Comparison of ENCODE assay signal across 3 fruit fly cellular contexts in genomic region chrX:5553664-5554063, dm6.
A peak's percentile ranks its signal among the peaks of the same experiment; 100 is the strongest.
TF ChIP-seq lines count a peak whose summit lies in the region.

No protein-coding gene starts in this region.

TF ChIP-seq in whole organism, prepupa, 60 proteins besides CTCF, POLR2A, EP300 and RAD21 (continues in another document):
- TF ChIP-seq Met (GFP tag; optimal IDR thresholded peaks at IDR 0.05; lab: Kevin White, UChicago) (peak; percentile 24), esn (GFP tag; optimal IDR thresholded peaks at IDR 0.05; lab: Kevin White, UChicago) (no peak), svp (GFP tag; lab: Kevin White, UChicago) (peak; percentile 57), CG6163 (GFP tag; IDR thresholded peaks at IDR 0.05; lab: Robert Waterston, UW) (peak; percentile 50; the same call in 1 of the 3 replicates), CG6808 (GFP tag; optimal IDR thresholded peaks at IDR 0.05; lab: Kevin White, UChicago) (no peak), cyc (GFP tag; optimal IDR thresholded peaks at IDR 0.05; lab: Kevin White, UChicago) (peak; percentile 45), acj6 (GFP tag; optimal IDR thresholded peaks at IDR 0.05; lab: Kevin White, UChicago) (peak; percentile 10), Hr39 (GFP tag; optimal IDR thresholded peaks at IDR 0.05; lab: Kevin White, UChicago) (peak; percentile 41), Sox15 (GFP tag; optimal IDR thresholded peaks at IDR 0.05; lab: Kevin White, UChicago) (no peak), CG15336 (GFP tag; IDR thresholded peaks at IDR 0.05; lab: Robert Waterston, UW) (no peak), pdm3 (GFP tag; optimal IDR thresholded peaks at IDR 0.05; lab: Kevin White, UChicago) (no peak), fd59A (GFP tag; optimal IDR thresholded peaks at IDR 0.05; lab: Kevin White, UChicago) (no peak), CG7368 (GFP tag; optimal IDR thresholded peaks at IDR 0.05; lab: Kevin White, UChicago) (no peak), Sox102F (GFP tag; optimal IDR thresholded peaks at IDR 0.05; lab: Kevin White, UChicago) (no peak), lz (GFP tag; optimal IDR thresholded peaks at IDR 0.05; lab: Kevin White, UChicago) (peak; percentile 20), CG10669 (GFP tag; optimal IDR thresholded peaks at IDR 0.05; lab: Kevin White, UChicago) (peak; percentile 18), CG11902 (GFP tag; optimal IDR thresholded peaks at IDR 0.05; lab: Kevin White, UChicago) (no peak), topi (GFP tag; optimal IDR thresholded peaks at IDR 0.05; lab: Kevin White, UChicago) (peak; percentile 13), Hr38 (GFP tag; optimal IDR thresholded peaks at IDR 0.05; lab: Kevin White, UChicago) (no peak), Smox (GFP tag; optimal IDR thresholded peaks at IDR 0.05; lab: Kevin White, UChicago) (peak; percentile 32), CG4318 (GFP tag; optimal IDR thresholded peaks at IDR 0.05; lab: Kevin White, UChicago) (no peak), CG34406 (GFP tag; optimal IDR thresholded peaks at IDR 0.05; lab: Kevin White, UChicago) (peak; percentile 8), CG32006 (GFP tag; optimal IDR thresholded peaks at IDR 0.05; lab: Kevin White, UChicago) (no peak), Sox14 (GFP tag; optimal IDR thresholded peaks at IDR 0.05; lab: Kevin White, UChicago) (peak; percentile 8), salr (GFP tag; optimal IDR thresholded peaks at IDR 0.05; lab: Kevin White, UChicago) (no peak), fd85E (GFP tag; optimal IDR thresholded peaks at IDR 0.05; lab: Kevin White, UChicago) (no peak), Eip75B (GFP tag; optimal IDR thresholded peaks at IDR 0.05; lab: Kevin White, UChicago) (no peak), Ets21C (GFP tag; optimal IDR thresholded peaks at IDR 0.05; lab: Kevin White, UChicago) (peak; percentile 5), net (GFP tag; optimal IDR thresholded peaks at IDR 0.05; lab: Kevin White, UChicago) (no peak), CG10631 (GFP tag; optimal IDR thresholded peaks at IDR 0.05; lab: Kevin White, UChicago) (no peak), Blimp-1 (GFP tag; optimal IDR thresholded peaks at IDR 0.05; lab: Kevin White, UChicago) (no peak), CG1621 (tag; optimal IDR thresholded peaks at IDR 0.05; lab: Kevin White, UChicago) (peak; percentile 0)

TF ChIP-seq in whole organism, pupa, 21 proteins besides CTCF, POLR2A, EP300 and RAD21:
- TF ChIP-seq CG17806 (tag; optimal IDR thresholded peaks at IDR 0.05; lab: Kevin White, UChicago), result peak; percentile 30
- TF ChIP-seq CG13204 (GFP tag; optimal IDR thresholded peaks at IDR 0.05; lab: Kevin White, UChicago), result no peak
- peak; percentile 3 for TF ChIP-seq CG9948 (tag; optimal IDR thresholded peaks at IDR 0.05; lab: Kevin White, UChicago)
- TF ChIP-seq CG15710 (tag; optimal IDR thresholded peaks at IDR 0.05; lab: Kevin White, UChicago), result peak; percentile 35
- no peak for TF ChIP-seq Pif1B (GFP tag; optimal IDR thresholded peaks at IDR 0.05; lab: Kevin White, UChicago)
- 0 out of 3 replicates have a peak, but pooled peaks have one; percentile 12 for TF ChIP-seq fd96Ca (GFP tag; IDR thresholded peaks at IDR 0.05; lab: Robert Waterston, UW)
- TF ChIP-seq CG12605 (GFP tag; IDR thresholded peaks at IDR 0.05; lab: Robert Waterston, UW), result no peak
- TF ChIP-seq CG8159 (tag; optimal IDR thresholded peaks at IDR 0.05; lab: Kevin White, UChicago), result peak; percentile 48

TF ChIP-seq in whole organism, wandering third instar larva, 38 proteins besides CTCF, POLR2A, EP300 and RAD21:
- peak; percentile 15 for TF ChIP-seq rgr (GFP tag; optimal IDR thresholded peaks at IDR 0.05; lab: Kevin White, UChicago)
- TF ChIP-seq h (GFP tag; optimal IDR thresholded peaks at IDR 0.05; lab: Kevin White, UChicago), result peak; percentile 4
- no peak for TF ChIP-seq br (GFP tag; optimal IDR thresholded peaks at IDR 0.05; lab: Kevin White, UChicago)
- peak; percentile 27 for TF ChIP-seq HLH106 (tag; optimal IDR thresholded peaks at IDR 0.05; lab: Kevin White, UChicago)
- peak; percentile 10 for TF ChIP-seq Sp1 (GFP tag; optimal IDR thresholded peaks at IDR 0.05; lab: Kevin White, UChicago)
- TF ChIP-seq foxo (GFP tag; optimal IDR thresholded peaks at IDR 0.05; lab: Kevin White, UChicago), result peak in 1 of 2 experiments; percentile 13
